Worm (Caenorhabditis elegans) whole organism, L2 larva: Measurements from ENCODE around the gene aqp-11.

Experiments used
- mdl-1 ChIP-seq, 2 experiments: fragments of 150-350 bp in 1 of 2; sonication (generic microtip) in 1 of 2; optimal IDR thresholded peaks; 2 replicates each; lab custom pipeline; 2017; ENCODE audit warnings: missing biosample characterization in 2 of 2, missing genetic modification characterization in 2 of 2
- nhr-129 ChIP-seq: fragments of 150-350 bp; optimal IDR thresholded peaks from 2 replicates; lab custom pipeline; 2014; ENCODE audit warnings: missing biosample characterization, missing genetic modification characterization

DNA sequence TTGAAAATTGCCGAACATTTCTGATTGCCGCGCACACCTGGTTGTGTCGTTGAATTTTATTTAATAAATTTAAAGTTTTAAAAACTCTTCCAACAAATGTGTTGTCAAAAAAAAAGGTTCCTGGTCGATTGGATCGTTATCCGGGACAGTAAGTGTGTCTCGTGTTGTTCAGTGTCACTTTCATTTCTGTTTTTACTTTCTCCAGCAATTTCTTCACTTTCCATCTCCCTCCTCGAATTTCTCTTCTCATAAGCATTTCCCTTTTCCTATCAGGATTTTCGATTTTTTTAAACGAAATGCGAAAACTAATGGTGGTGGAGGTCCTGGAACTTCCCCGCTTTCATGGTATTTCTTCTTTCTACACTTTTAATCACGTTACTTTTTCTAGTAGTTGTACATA, 22.5 kb downstream of the aqp-11 start:
- TF ChIP-seq nhr-129 (no peak), mdl-1 (tag; optimal IDR thresholded peaks at IDR 0.05; lab: Kevin White, UChicago) (no peak)
